Fruit fly (Drosophila melanogaster): Measurements from ENCODE around the gene smp-30.

smp-30 gene

DNA sequence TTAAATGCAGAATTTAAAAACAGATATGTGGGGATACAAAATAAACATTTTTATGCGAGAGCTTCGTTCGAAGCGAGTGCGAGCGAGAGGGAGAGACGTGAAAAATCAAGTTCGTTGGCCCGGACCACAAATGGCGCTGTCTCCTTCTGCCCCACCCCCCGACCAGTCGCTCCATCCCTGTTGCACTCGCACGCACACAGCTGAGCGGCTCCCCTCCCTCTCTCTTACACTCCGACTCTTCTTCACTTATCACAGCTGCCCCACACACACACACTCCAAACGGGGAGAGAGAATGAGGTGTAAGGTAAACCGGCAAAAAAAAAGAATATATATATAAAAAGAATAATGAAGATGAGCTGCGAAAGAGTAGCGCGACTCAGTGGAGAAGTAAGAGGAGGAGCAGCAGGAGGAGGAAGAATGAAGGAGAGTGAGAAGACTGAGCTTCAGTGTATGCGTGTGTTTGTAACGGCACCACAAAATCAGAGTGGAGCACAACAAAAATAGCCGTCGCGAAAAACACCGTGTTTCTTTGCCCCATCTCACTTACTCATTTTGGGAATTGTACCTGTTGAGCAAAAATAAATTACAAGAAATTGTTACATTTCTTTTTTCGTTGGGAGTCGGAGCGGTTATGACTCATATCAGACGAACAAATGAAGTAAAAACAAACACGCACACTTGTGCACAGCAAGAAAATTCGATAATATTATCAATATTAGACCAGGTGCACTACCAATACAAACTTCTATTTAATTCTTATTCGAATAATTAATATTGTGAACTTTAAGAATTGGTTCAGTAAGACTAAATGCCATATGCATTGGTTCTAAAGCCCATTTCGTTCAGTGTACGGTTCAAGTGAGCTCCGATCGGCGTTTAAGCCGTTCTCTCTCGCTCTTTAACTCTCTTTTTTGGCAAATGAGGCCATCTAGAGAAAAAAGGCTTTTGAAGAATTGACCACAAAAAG lies 12.9 kb downstream of the smp-30 start (continued):
- TF ChIP-seq CG15011 (GFP tag; optimal IDR thresholded peaks at IDR 0.05) (peak; percentile 90), Sox100B (GFP tag; optimal IDR thresholded peaks at IDR 0.05) (peak; percentile 91), Atf6 (GFP tag; IDR thresholded peaks at IDR 0.05) (peak; percentile 93), tup (GFP tag; optimal IDR thresholded peaks at IDR 0.05) (peak; percentile 76), danr (GFP tag; IDR thresholded peaks at IDR 0.05) (peak; percentile 88), CG42726 (GFP tag; IDR thresholded peaks at IDR 0.05; ENCODE audit: partially characterized antibody) (0 out of 2 replicates have a peak, but pooled peaks have one; percentile 26), gfzf (GFP tag; optimal IDR thresholded peaks at IDR 0.05) (no peak), lbe (GFP tag; optimal IDR thresholded peaks at IDR 0.05) (peak; percentile 96), CG3847 (GFP tag; IDR thresholded peaks at IDR 0.05) (peak; percentile 92), CG11093 (GFP tag; IDR thresholded peaks at IDR 0.05) (peak; percentile 89), CG12769 (tag; optimal IDR thresholded peaks at IDR 0.05) (peak; percentile 94), CG11085 (GFP tag; IDR thresholded peaks at IDR 0.05) (peak; percentile 90), CG34376 (GFP tag; optimal IDR thresholded peaks at IDR 0.05) (peak; percentile 32), CG18764 (GFP tag; optimal IDR thresholded peaks at IDR 0.05) (peak; percentile 92), Adf1 (GFP tag; IDR thresholded peaks at IDR 0.05) (peak; percentile 59), Optix (GFP tag; IDR thresholded peaks at IDR 0.05) (peak; percentile 91), Dll (GFP tag; IDR thresholded peaks at IDR 0.05; ENCODE audit: partially characterized antibody) (no peak), chm (GFP tag; IDR thresholded peaks at IDR 0.05) (peak; percentile 95), repo (GFP tag; optimal IDR thresholded peaks at IDR 0.05) (peak; percentile 91), CG10959 (GFP tag; IDR thresholded peaks at IDR 0.05) (peak; percentile 95), Hmr (GFP tag; optimal IDR thresholded peaks at IDR 0.05) (peak; percentile 93), aop (GFP tag; IDR thresholded peaks at IDR 0.05) (peak; percentile 80), CG10462 (GFP tag; optimal IDR thresholded peaks at IDR 0.05) (peak; percentile 87), CG9609 (GFP tag; optimal IDR thresholded peaks at IDR 0.05) (peak; percentile 88), NC2β (GFP tag; optimal IDR thresholded peaks at IDR 0.05) (peak; percentile 90), Xrp1 (GFP tag; IDR thresholded peaks at IDR 0.05) (peak; percentile 97), CG10565 (GFP tag; optimal IDR thresholded peaks at IDR 0.05) (peak; percentile 84), CG11695 (GFP tag; IDR thresholded peaks at IDR 0.05) (peak; percentile 96), CG11456 (GFP tag; IDR thresholded peaks at IDR 0.05) (peak; percentile 96), zen2 (GFP tag; IDR thresholded peaks at IDR 0.05; ENCODE audit: partially characterized antibody) (no peak), tap (tag; optimal IDR thresholded peaks at IDR 0.05) (peak; percentile 91), bsh (GFP tag; optimal IDR thresholded peaks at IDR 0.05) (peak; percentile 83 to 96), Hr39 (optimal IDR thresholded peaks at IDR 0.05) (no peak), klu (GFP tag; IDR thresholded peaks at IDR 0.05) (peak; percentile 90), CG31388 (GFP tag; optimal IDR thresholded peaks at IDR 0.05) (peak; percentile 87), sens-2 (GFP tag; IDR thresholded peaks at IDR 0.05) (peak; percentile 91), CG17912 (GFP tag; optimal IDR thresholded peaks at IDR 0.05) (peak; percentile 26), ssp (GFP tag; IDR thresholded peaks at IDR 0.05) (peak; percentile 88), CG14050 (GFP tag; IDR thresholded peaks at IDR 0.05) (peak; percentile 90), nom (GFP tag; optimal IDR thresholded peaks at IDR 0.05) (peak; percentile 92), trh (GFP tag; optimal IDR thresholded peaks at IDR 0.05) (peak; percentile 89), CG12744 (GFP tag; optimal IDR thresholded peaks at IDR 0.05) (peak; percentile 86), sna (GFP tag; IDR thresholded peaks at IDR 0.05; ENCODE audit: partially characterized antibody) (peak; percentile 32; the same call in 1 of the 2 replicates), lilli (GFP tag; optimal IDR thresholded peaks at IDR 0.05) (peak; percentile 95), crc (GFP tag; optimal IDR thresholded peaks at IDR 0.05) (peak; percentile 84), CG5180 (GFP tag; optimal IDR thresholded peaks at IDR 0.05) (peak; percentile 61), nerfin-1 (tag; optimal IDR thresholded peaks at IDR 0.05) (peak; percentile 85), onecut (GFP tag; IDR thresholded peaks at IDR 0.05) (peak; percentile 89), pzg (GFP tag; optimal IDR thresholded peaks at IDR 0.05) (peak; percentile 1)

All from whole organism, embryonic.